Worm (Caenorhabditis elegans) whole organism, mixed stage, embryonic: ENCODE data around the gene daf-12.

Source experiments
- ceh-39 ChIP-seq: fragments of 150-350 bp; optimal IDR thresholded peaks from 2 replicates; lab custom pipeline; 2014; ENCODE audit warnings: missing biosample characterization, missing genetic modification characterization
- ceh-83 ChIP-seq: fragments of 200-800 bp; sonication (Bioruptor generic); optimal IDR thresholded peaks from 2 replicates; lab custom pipeline; 2018; ENCODE audit warnings: mild to moderate bottlenecking, missing genetic modification characterization, missing compliant biosample characterization
- ces-1 ChIP-seq: fragments of 150-350 bp; optimal IDR thresholded peaks from 2 replicates; lab custom pipeline; 2014; ENCODE audit warnings: missing biosample characterization, missing genetic modification reagents, missing genetic modification characterization
- drap-1 ChIP-seq: fragments of 200-800 bp; sonication (Bioruptor generic); optimal IDR thresholded peaks from 3 replicates; lab custom pipeline; 2018; ENCODE audit warnings: mild to moderate bottlenecking, missing genetic modification characterization, missing compliant biosample characterization
- elt-3 ChIP-seq: fragments of 150-350 bp; optimal IDR thresholded peaks from 2 replicates; lab custom pipeline; 2014; ENCODE audit warnings: missing biosample characterization, missing genetic modification characterization
- hlh-1 ChIP-seq: fragments of 150-350 bp; optimal IDR thresholded peaks from 2 replicates; lab custom pipeline; 2014; ENCODE audit warnings: missing biosample characterization, missing genetic modification reagents, missing genetic modification characterization
- lsy-2 ChIP-seq: fragments of 150-350 bp; optimal IDR thresholded peaks from 2 replicates; lab custom pipeline; 2014; ENCODE audit warnings: missing biosample characterization, missing genetic modification characterization
- pha-4 ChIP-seq: fragments of 150-350 bp; optimal IDR thresholded peaks from 2 replicates; lab custom pipeline; 2018; ENCODE audit warnings: missing biosample characterization, missing genetic modification reagents, missing genetic modification characterization
- snpc-4 ChIP-seq: fragments of 150-350 bp; optimal IDR thresholded peaks from 2 replicates; lab custom pipeline; 2014; ENCODE audit warnings: missing biosample characterization, missing genetic modification characterization
- sptf-1 ChIP-seq: sonication (generic microtip); optimal IDR thresholded peaks from 2 replicates; lab custom pipeline; 2017; ENCODE audit warnings: mild to moderate bottlenecking, missing genetic modification characterization, moderate library complexity, missing compliant biosample characterization

DNA sequence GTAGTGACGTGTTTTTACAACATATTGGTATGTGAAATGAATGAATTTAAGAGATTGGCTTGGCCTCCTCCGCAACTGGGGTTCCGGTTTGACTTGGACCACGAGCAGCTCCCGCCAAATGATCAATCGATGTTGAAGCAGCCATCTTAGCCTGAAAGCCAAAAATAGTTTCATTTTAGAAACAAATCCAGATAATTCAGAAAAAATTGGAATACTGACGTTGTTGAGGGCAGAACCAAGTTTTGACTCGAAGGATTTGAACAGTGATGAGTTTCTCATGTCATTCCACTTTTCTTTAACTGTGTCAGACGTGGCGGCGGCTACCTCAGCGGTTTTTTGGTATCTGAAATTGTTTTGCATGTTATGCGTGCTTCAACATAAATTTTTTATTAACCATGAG is 40.2 kb downstream of the daf-12 start:
- no peak for TF ChIP-seq snpc-4 (tag; lab: Kevin White, UChicago)
- TF ChIP-seq drap-1 (GFP tag; lab: Kevin White, UChicago) = no peak
- no peak for TF ChIP-seq ceh-39 (tag; lab: Kevin White, UChicago)
- TF ChIP-seq lsy-2 = no peak
- no peak for TF ChIP-seq sptf-1 (tag; lab: Kevin White, UChicago)
- no peak for TF ChIP-seq hlh-1 (tag; lab: Kevin White, UChicago)
- no peak for TF ChIP-seq elt-3 (tag; lab: Kevin White, UChicago)
- TF ChIP-seq pha-4 (tag; lab: Kevin White, UChicago) = no peak
- TF ChIP-seq ceh-83 (GFP tag; lab: Kevin White, UChicago) = no peak
- TF ChIP-seq ces-1 (GFP tag; lab: Kevin White, UChicago) = no peak
